Worm (Caenorhabditis elegans): ENCODE data around the gene ZK892.5.
"Not testable (repeated sequence)": the region's sequence is repeated elsewhere in the genome, so short reads cannot be mapped to it uniquely, and the experiment has no call there.

ZK892.5 gene

DNA sequence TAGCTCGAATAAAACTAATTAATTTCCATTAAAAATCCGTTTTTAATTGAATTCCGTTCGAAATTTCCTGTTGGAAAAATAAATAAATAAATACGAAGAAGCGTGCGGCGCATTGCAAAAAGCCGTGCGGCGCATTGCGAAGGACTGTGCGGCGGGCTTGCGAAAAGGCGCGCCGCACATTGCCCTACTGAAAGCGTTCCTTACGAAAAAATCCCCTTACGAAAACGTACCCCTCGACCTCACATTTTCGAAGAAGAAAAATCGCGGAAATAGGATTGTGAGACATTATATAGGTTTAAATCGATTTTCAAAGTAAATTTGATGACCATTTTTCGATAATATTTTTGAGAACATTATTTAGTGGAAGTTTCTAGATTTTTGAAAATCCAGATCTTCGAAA, 26.8 kb downstream of the ZK892.5 start:
- TF ChIP-seq ztf-28 (GFP tag; IDR thresholded peaks at IDR 0.05): peak; percentile 81; the same call in 1 of the 2 replicates
- 0 out of 2 replicates have a peak, but pooled peaks have one; percentile 61 for TF ChIP-seq Y56A3A.18 (GFP tag; IDR thresholded peaks at IDR 0.05)
- TF ChIP-seq madf-6 (GFP tag; IDR thresholded peaks at IDR 0.05): peak; percentile 59
- peak; percentile 84 for TF ChIP-seq pbrm-1 (GFP tag; IDR thresholded peaks at IDR 0.05)
- TF ChIP-seq rpc-1 (optimal IDR thresholded peaks at IDR 0.05): peak; percentile 20
- TF ChIP-seq rpc-1, cebp-1 (tag; optimal IDR thresholded peaks at IDR 0.05): not testable (repeated sequence)
- TF ChIP-seq F33H1.4 (GFP tag; IDR thresholded peaks at IDR 0.05): peak; percentile 61
- TF ChIP-seq lin-26 (GFP tag; IDR thresholded peaks at IDR 0.05): peak; percentile 42; the same call in 1 of the 2 replicates
- 0 out of 2 replicates have a peak, but pooled peaks have one; percentile 56 for TF ChIP-seq C17E4.6 (GFP tag; IDR thresholded peaks at IDR 0.05)
- TF ChIP-seq nfyb-1 (GFP tag; IDR thresholded peaks at IDR 0.05): peak; percentile 83
- peak; percentile 96 for TF ChIP-seq dox-1 (GFP tag; IDR thresholded peaks at IDR 0.05)
- peak; percentile 82 for TF ChIP-seq ekl-4 (GFP tag; IDR thresholded peaks at IDR 0.05)
- peak; percentile 74; the same call in 1 of the 2 replicates for TF ChIP-seq ztf-25 (GFP tag; IDR thresholded peaks at IDR 0.05)
- TF ChIP-seq hmg-1.2 (GFP tag; IDR thresholded peaks at IDR 0.05): peak; percentile 59
- TF ChIP-seq bed-2 (GFP tag; IDR thresholded peaks at IDR 0.05): 0 out of 2 replicates have a peak, but pooled peaks have one; percentile 46
- peak; percentile 61 for TF ChIP-seq D2030.7 (GFP tag; IDR thresholded peaks at IDR 0.05)
- TF ChIP-seq mcd-1 (GFP tag; IDR thresholded peaks at IDR 0.05): peak; percentile 92
- TF ChIP-seq ceh-91 (GFP tag; IDR thresholded peaks at IDR 0.05): peak; percentile 70
- TF ChIP-seq rcor-1 (GFP tag; IDR thresholded peaks at IDR 0.05): peak; percentile 37; the same call in 1 of the 2 replicates
- TF ChIP-seq C06A6.2 (GFP tag; conservative IDR thresholded peaks at IDR 0.05): peak; percentile 99
- TF ChIP-seq attf-3 (GFP tag; conservative IDR thresholded peaks at IDR 0.05): peak; percentile 76
- TF ChIP-seq egrh-3 (GFP tag; IDR thresholded peaks at IDR 0.05): peak; percentile 67
- peak; percentile 65; the same call in 1 of the 2 replicates for TF ChIP-seq Y67H2A.10 (GFP tag; conservative IDR thresholded peaks at IDR 0.05)
- peak; percentile 58; the same call in 1 of the 2 replicates for TF ChIP-seq cebp-1 (GFP tag; IDR thresholded peaks at IDR 0.05)
- TF ChIP-seq egl-44 (GFP tag; IDR thresholded peaks at IDR 0.05): 0 out of 2 replicates have a peak, but pooled peaks have one; percentile 28
- TF ChIP-seq ceh-100 (GFP tag; IDR thresholded peaks at IDR 0.05): peak; percentile 94
- TF ChIP-seq K11D2.4 (GFP tag; IDR thresholded peaks at IDR 0.05): peak; percentile 62; the same call in 1 of the 2 replicates

- no peak for TF ChIP-seq B0035.1 (tag; optimal IDR thresholded peaks at IDR 0.05)
- no peak for TF ChIP-seq ztf-18 (tag; optimal IDR thresholded peaks at IDR 0.05)
- no peak for TF ChIP-seq zfh-2 (GFP tag; conservative IDR thresholded peaks at IDR 0.05)
- TF ChIP-seq ztf-3 (GFP tag; optimal IDR thresholded peaks at IDR 0.05): no peak
- TF ChIP-seq lin-54 (GFP tag; optimal IDR thresholded peaks at IDR 0.05): no peak
- no peak for TF ChIP-seq egl-44 (GFP tag; IDR thresholded peaks at IDR 0.05)
- no peak for TF ChIP-seq lsy-27 (tag; optimal IDR thresholded peaks at IDR 0.05; ENCODE audit: borderline replicate concordance, insufficient read depth)
- TF ChIP-seq attf-5 (GFP tag; optimal IDR thresholded peaks at IDR 0.05): no peak
- no peak for TF ChIP-seq sdz-38 (tag; optimal IDR thresholded peaks at IDR 0.05)
- no peak for TF ChIP-seq fkh-3 (tag; optimal IDR thresholded peaks at IDR 0.05)
Measured at ce11 chrII:10035425-10035824, 27.4 kb downstream of the ZK892.5 start.

DNA sequence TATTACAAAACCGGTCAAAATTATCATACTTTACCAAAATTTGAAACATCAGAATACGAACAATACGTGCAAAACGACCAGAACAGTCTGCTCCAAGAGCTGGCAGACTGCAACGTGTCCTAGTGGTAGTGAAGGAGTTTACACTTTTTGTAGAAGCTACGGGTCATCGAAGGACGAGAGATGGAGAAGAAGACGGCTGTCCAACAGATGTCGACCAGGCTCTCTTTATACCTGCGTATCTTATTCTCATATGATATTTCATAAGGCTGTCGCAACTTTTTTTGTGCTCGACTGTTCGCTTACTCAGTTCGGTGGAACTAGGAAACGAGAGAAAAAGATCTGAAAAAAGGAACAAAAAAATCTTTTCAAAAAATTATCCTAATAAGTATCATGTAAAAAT, 31.8 kb downstream of the ZK892.5 start, which contains the start of gene let-268:
Gene let-268 (minus strand): TSS at position 182 of the 400 bp plus-strand sequence.
- no peak for TF ChIP-seq nhr-80 (tag; optimal IDR thresholded peaks at IDR 0.05)
- peak; percentile 17; the same call in 1 of the 2 replicates for TF ChIP-seq hmg-1.2 (GFP tag; IDR thresholded peaks at IDR 0.05)
- TF ChIP-seq lin-35 (GFP tag; optimal IDR thresholded peaks at IDR 0.05): no peak
- no peak for TF ChIP-seq lsy-27 (tag; optimal IDR thresholded peaks at IDR 0.05; ENCODE audit: borderline replicate concordance, insufficient read depth)
- TF ChIP-seq ceh-27 (GFP tag; optimal IDR thresholded peaks at IDR 0.05): no peak

Measured in whole organism, young adult.